Worm (Caenorhabditis elegans): ENCODE data around the gene col-41.

Gene col-41

ce11 chrX:15173303-15173904, 2.9 kb downstream of the col-41 start, which contains the start of gene ucr-2.2 (continued):
- peak; percentile 21 for TF ChIP-seq B0261.1 (tag; optimal IDR thresholded peaks at IDR 0.05)
- no peak for TF ChIP-seq Y56A3A.18 (GFP tag; IDR thresholded peaks at IDR 0.05)
- TF ChIP-seq madf-8 (GFP tag; conservative IDR thresholded peaks at IDR 0.05): no peak
- TF ChIP-seq F39B2.1 (GFP tag; IDR thresholded peaks at IDR 0.05): no peak
- TF ChIP-seq atf-7 (tag; optimal IDR thresholded peaks at IDR 0.05): peak; percentile 81
- TF ChIP-seq snpc-1.1 (tag; optimal IDR thresholded peaks at IDR 0.05; ENCODE audit: insufficient read depth): no peak
- no peak for TF ChIP-seq T07F8.4 (tag; optimal IDR thresholded peaks at IDR 0.05)
- TF ChIP-seq aptf-3 (GFP tag; IDR thresholded peaks at IDR 0.05): no peak
- TF ChIP-seq nhr-90 (tag; optimal IDR thresholded peaks at IDR 0.05): no peak
- TF ChIP-seq lin-54 (GFP tag; optimal IDR thresholded peaks at IDR 0.05): peak; percentile 68
- TF ChIP-seq hrde-1 (tag; optimal IDR thresholded peaks at IDR 0.05; ENCODE audit: borderline replicate concordance): no peak
- TF ChIP-seq Y53F4B.3 (GFP tag; IDR thresholded peaks at IDR 0.05): no peak
- TF ChIP-seq F37B4.10 (GFP tag; IDR thresholded peaks at IDR 0.05): no peak
- no peak for TF ChIP-seq Y79H2A.3 (GFP tag; conservative IDR thresholded peaks at IDR 0.05)
- peak; percentile 83 for TF ChIP-seq ZK185.1 (tag; optimal IDR thresholded peaks at IDR 0.05; ENCODE audit: poor library complexity, severe bottlenecking)
- TF ChIP-seq mel-28 (tag; optimal IDR thresholded peaks at IDR 0.05; ENCODE audit: borderline replicate concordance): no peak
- TF ChIP-seq nfya-2 (GFP tag; IDR thresholded peaks at IDR 0.05): no peak
- TF ChIP-seq hmg-1.2 (GFP tag; IDR thresholded peaks at IDR 0.05): peak; percentile 49
- TF ChIP-seq lir-1 (GFP tag; conservative IDR thresholded peaks at IDR 0.05): 0 out of 2 replicates have a peak, but pooled peaks have one; percentile 46
- no peak for TF ChIP-seq cebp-2 (GFP tag; IDR thresholded peaks at IDR 0.05)
- TF ChIP-seq B0336.3 (GFP tag; IDR thresholded peaks at IDR 0.05): peak; percentile 49; the same call in 1 of the 2 replicates
- TF ChIP-seq sptf-2 (GFP tag; optimal IDR thresholded peaks at IDR 0.05): no peak
- TF ChIP-seq ceh-79 (tag; optimal IDR thresholded peaks at IDR 0.05): no peak
- no peak for TF ChIP-seq ama-1 (optimal IDR thresholded peaks at IDR 0.05)
- no peak for TF ChIP-seq ama-1 (GFP tag; optimal IDR thresholded peaks at IDR 0.05)
- no peak for TF ChIP-seq egl-18 (GFP tag; IDR thresholded peaks at IDR 0.05)
- TF ChIP-seq xnd-1 (tag; optimal IDR thresholded peaks at IDR 0.05): no peak
- no peak for TF ChIP-seq akir-1 (GFP tag; optimal IDR thresholded peaks at IDR 0.05)
- no peak for TF ChIP-seq hsf-1 (GFP tag; IDR thresholded peaks at IDR 0.05)
- no peak for TF ChIP-seq unc-62 (GFP tag; optimal IDR thresholded peaks at IDR 0.05)
- TF ChIP-seq F57C9.4 (tag; optimal IDR thresholded peaks at IDR 0.05): no peak
- no peak for TF ChIP-seq sea-2 (GFP tag; IDR thresholded peaks at IDR 0.05)
- TF ChIP-seq nhr-27 (tag; optimal IDR thresholded peaks at IDR 0.05): no peak
- TF ChIP-seq rpc-1 (optimal IDR thresholded peaks at IDR 0.05): no peak
- TF ChIP-seq rpc-1 (tag; optimal IDR thresholded peaks at IDR 0.05): no peak
- TF ChIP-seq snpc-1.3 (tag; optimal IDR thresholded peaks at IDR 0.05; ENCODE audit: insufficient read depth): no peak
- TF ChIP-seq ztf-26 (tag; optimal IDR thresholded peaks at IDR 0.05): peak; percentile 71
- TF ChIP-seq K11D2.4 (GFP tag; IDR thresholded peaks at IDR 0.05): peak; percentile 75
- peak; percentile 64 for TF ChIP-seq C06A6.2 (GFP tag; conservative IDR thresholded peaks at IDR 0.05)
- TF ChIP-seq attf-5 (GFP tag; optimal IDR thresholded peaks at IDR 0.05): peak; percentile 83
- peak; percentile 75 for TF ChIP-seq pbrm-1 (GFP tag; IDR thresholded peaks at IDR 0.05)
- TF ChIP-seq fkh-3 (tag; optimal IDR thresholded peaks at IDR 0.05): no peak
- no peak for TF ChIP-seq snpc-3.4 (tag; optimal IDR thresholded peaks at IDR 0.05)
- no peak for TF ChIP-seq D2030.7 (GFP tag; IDR thresholded peaks at IDR 0.05)
- no peak for TF ChIP-seq Y95B8A.8 (GFP tag; IDR thresholded peaks at IDR 0.05)
- TF ChIP-seq lin-35 (GFP tag; optimal IDR thresholded peaks at IDR 0.05): peak in 1 of 3 experiments; percentile 85
- no peak for TF ChIP-seq mxl-1 (tag; optimal IDR thresholded peaks at IDR 0.05)
- TF ChIP-seq aptf-2 (GFP tag; conservative IDR thresholded peaks at IDR 0.05): no peak; the same call in 1 of the 2 replicates
- TF ChIP-seq egrh-3 (GFP tag; IDR thresholded peaks at IDR 0.05): no peak

Measured in whole organism, young adult.